Worm (Caenorhabditis elegans) whole organism, L3 larva: ENCODE measurements around the gene hbl-1.

Experiments used
- ceh-82 ChIP-seq: fragments of 150-350 bp; optimal IDR thresholded peaks from 2 replicates; lab custom pipeline; 2014; ENCODE audit warnings: missing biosample characterization, missing genetic modification characterization
- elt-2 ChIP-seq: sonication (generic microtip); optimal IDR thresholded peaks from 2 replicates; lab custom pipeline; 2016; ENCODE audit warnings: missing genetic modification reagents, mild to moderate bottlenecking, missing genetic modification characterization, missing compliant biosample characterization
- snpc-4 ChIP-seq: fragments of 150-350 bp; optimal IDR thresholded peaks from 2 replicates; lab custom pipeline; 2014; ENCODE audit warnings: missing biosample characterization, missing genetic modification characterization
- unc-39 ChIP-seq: sonication (generic microtip); optimal IDR thresholded peaks from 4 replicates; lab custom pipeline; 2017; ENCODE audit warnings: missing biosample characterization, missing genetic modification characterization

DNA sequence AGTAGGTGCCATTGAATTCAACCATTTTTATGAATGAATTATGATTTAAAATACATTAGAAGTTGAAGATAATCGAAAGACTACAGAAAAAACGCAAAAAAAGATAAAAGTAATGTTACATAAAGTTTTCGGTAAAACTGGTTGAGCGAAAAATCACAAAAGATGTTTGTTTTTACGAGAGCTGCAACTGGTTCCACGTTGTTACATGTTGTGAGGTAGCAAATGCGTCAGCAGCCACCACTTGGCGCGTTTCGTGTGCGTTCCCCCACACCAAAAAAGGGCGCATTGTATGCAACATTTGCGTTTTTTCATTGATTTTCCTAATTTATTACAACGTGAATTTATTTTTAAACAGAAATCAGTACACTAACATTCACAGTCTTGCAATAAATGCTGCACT, 39.8 kb upstream of the hbl-1 start, which contains the start of gene gakh-1:
- no peak for TF ChIP-seq unc-39
- no peak for TF ChIP-seq snpc-4 (tag; lab: Kevin White, UChicago)
- peak; percentile 52 for TF ChIP-seq elt-2 (tag; lab: Kevin White, UChicago)
- no peak for TF ChIP-seq ceh-82
